Worm (Caenorhabditis elegans) whole organism, early embryonic: ENCODE measurements around the gene pck-1.

Experiments used
- ama-1 ChIP-seq: fragments of 150-350 bp; optimal IDR thresholded peaks from 2 replicates; lab custom pipeline; 2014
- flt-1 ChIP-seq: fragments of 200-800 bp; sonication (Bioruptor generic); IDR thresholded peaks from 2 replicates; pipeline ENCODE4 v1.3.6; 2022; ENCODE audit warnings: missing genetic modification characterization, missing compliant biosample characterization
- scrt-1 ChIP-seq: fragments of 200-800 bp; sonication (Bioruptor generic); IDR thresholded peaks from 2 replicates; pipeline ENCODE4 v1.3.6; 2022; ENCODE audit warnings: missing genetic modification characterization, missing compliant biosample characterization
- sea-1 ChIP-seq: fragments of 200-800 bp; sonication (Bioruptor generic); conservative IDR thresholded peaks from 2 replicates; pipeline ENCODE4 v1.3.6; 2022; ENCODE audit warnings: missing genetic modification characterization, missing compliant biosample characterization
- tra-4 ChIP-seq: sonication (generic microtip); optimal IDR thresholded peaks from 2 replicates; lab custom pipeline; 2017; ENCODE audit warnings: missing genetic modification characterization, missing compliant biosample characterization

ce11 chrIII:15224-15822 lies 50.7 kb downstream of the pck-1 start, which contains the start of gene H10E21.1:
- TF ChIP-seq flt-1 (no peak), tra-4 (tag; lab: Kevin White, UChicago) (no peak), sea-1 (no peak), ama-1 (lab: Kevin White, UChicago) (no peak), scrt-1 (GFP tag; lab: Robert Waterston, UW) (no peak)
